Worm (Caenorhabditis elegans): ENCODE results near the gene B0454.8.

The B0454.8 gene

ce11 chrII:2994590-2995392 lies 48.5 kb downstream of the B0454.8 start:
- no peak for TF ChIP-seq unc-62 (GFP tag; optimal IDR thresholded peaks at IDR 0.05)

- no peak for TF ChIP-seq unc-62 (GFP tag; optimal IDR thresholded peaks at IDR 0.05)
These were observed 51.0 kb downstream of the B0454.8 start for ce11 chrII:2992300-2992699.

- no peak for TF ChIP-seq unc-62 (GFP tag; optimal IDR thresholded peaks at IDR 0.05)
These were observed 51.6 kb downstream of the B0454.8 start, which contains the start of gene K08A2.2 for ce11 chrII:2991555-2992083. TSS of gene K08A2.2 (plus strand) at chrII:2991605.
